Worm (Caenorhabditis elegans): ENCODE measurements around the gene F13C5.3.

ce11 chrX:553875-554274 lies 45.5 kb downstream of the F13C5.3 start, which contains the start of gene F57C12.6:
- TF ChIP-seq alr-1 (tag; optimal IDR thresholded peaks at IDR 0.05; ENCODE audit: borderline replicate concordance) (no peak), dpl-1 (GFP tag; optimal IDR thresholded peaks at IDR 0.05) (no peak), snpc-4 (tag; optimal IDR thresholded peaks at IDR 0.05) (no peak), elt-2 (tag; optimal IDR thresholded peaks at IDR 0.05) (no peak), ceh-82 (tag; optimal IDR thresholded peaks at IDR 0.05) (no peak), nhr-237 (tag; optimal IDR thresholded peaks at IDR 0.05) (no peak)
